Worm (Caenorhabditis elegans) whole organism, early embryonic: ENCODE measurements around the gene tsp-9.

Experiments
- B0310.2 ChIP-seq: sonication (generic microtip); optimal IDR thresholded peaks from 2 replicates; lab custom pipeline; 2016; ENCODE audit warnings: mild to moderate bottlenecking, missing genetic modification characterization, missing compliant biosample characterization
- F13C5.2 ChIP-seq: sonication (generic microtip); optimal IDR thresholded peaks from 2 replicates; lab custom pipeline; 2017; ENCODE audit warnings: mild to moderate bottlenecking, missing genetic modification characterization, inconsistent platforms, missing compliant biosample characterization
- aly-1 ChIP-seq: sonication (generic microtip); optimal IDR thresholded peaks from 2 replicates; lab custom pipeline; 2016; ENCODE audit warnings: missing genetic modification characterization, missing compliant biosample characterization
- ama-1 ChIP-seq: fragments of 150-350 bp; optimal IDR thresholded peaks from 2 replicates; lab custom pipeline; 2014
- ceh-13 ChIP-seq: fragments of 200-800 bp; sonication (Bioruptor generic); optimal IDR thresholded peaks from 2 replicates; lab custom pipeline; 2018; ENCODE audit warnings: mild to moderate bottlenecking, missing genetic modification characterization, missing compliant biosample characterization
- ceh-36 ChIP-seq: sonication (generic microtip); optimal IDR thresholded peaks from 2 replicates; lab custom pipeline; 2016; ENCODE audit warnings: missing genetic modification characterization, inconsistent platforms, missing compliant biosample characterization
- ets-7 ChIP-seq: sonication (generic microtip); optimal IDR thresholded peaks from 2 replicates; lab custom pipeline; 2016; ENCODE audit warnings: missing genotype, missing genetic modification characterization, missing compliant biosample characterization
- flt-1 ChIP-seq: fragments of 200-800 bp; sonication (Bioruptor generic); IDR thresholded peaks from 2 replicates; pipeline ENCODE4 v1.3.6; 2022; ENCODE audit warnings: missing genetic modification characterization, missing compliant biosample characterization
- hmbx-1 ChIP-seq: sonication (generic microtip); optimal IDR thresholded peaks from 2 replicates; lab custom pipeline; 2016; ENCODE audit warnings: mild to moderate bottlenecking, missing genetic modification characterization, missing compliant biosample characterization
- hmg-4 ChIP-seq: fragments of 200-800 bp; sonication (Bioruptor generic); optimal IDR thresholded peaks from 2 replicates; lab custom pipeline; 2018; ENCODE audit warnings: mild to moderate bottlenecking, missing genetic modification characterization, missing compliant biosample characterization
- pes-1 ChIP-seq: fragments of 200-800 bp; sonication (Bioruptor generic); IDR thresholded peaks from 2 replicates; pipeline ENCODE4 v1.3.6; 2022; ENCODE audit warnings: missing genetic modification reagents, missing genetic modification characterization, missing compliant biosample characterization
- scrt-1 ChIP-seq: fragments of 200-800 bp; sonication (Bioruptor generic); IDR thresholded peaks from 2 replicates; pipeline ENCODE4 v1.3.6; 2022; ENCODE audit warnings: missing genetic modification characterization, missing compliant biosample characterization
- sea-1 ChIP-seq: fragments of 200-800 bp; sonication (Bioruptor generic); conservative IDR thresholded peaks from 2 replicates; pipeline ENCODE4 v1.3.6; 2022; ENCODE audit warnings: missing genetic modification characterization, missing compliant biosample characterization
- tbx-11 ChIP-seq: fragments of 200-800 bp; sonication (Bioruptor generic); IDR thresholded peaks from 2 replicates; pipeline ENCODE4 v1.3.6; 2022; ENCODE audit warnings: missing genetic modification characterization, missing compliant biosample characterization
- tbx-37 ChIP-seq: fragments of 200-800 bp; sonication (Bioruptor generic); conservative IDR thresholded peaks from 2 replicates; pipeline ENCODE4 v1.3.6; 2022; ENCODE audit warnings: missing genetic modification reagents, missing genetic modification characterization, missing compliant biosample characterization
- tra-4 ChIP-seq: sonication (generic microtip); optimal IDR thresholded peaks from 2 replicates; lab custom pipeline; 2017; ENCODE audit warnings: missing genetic modification characterization, missing compliant biosample characterization

tsp-9 gene

DNA sequence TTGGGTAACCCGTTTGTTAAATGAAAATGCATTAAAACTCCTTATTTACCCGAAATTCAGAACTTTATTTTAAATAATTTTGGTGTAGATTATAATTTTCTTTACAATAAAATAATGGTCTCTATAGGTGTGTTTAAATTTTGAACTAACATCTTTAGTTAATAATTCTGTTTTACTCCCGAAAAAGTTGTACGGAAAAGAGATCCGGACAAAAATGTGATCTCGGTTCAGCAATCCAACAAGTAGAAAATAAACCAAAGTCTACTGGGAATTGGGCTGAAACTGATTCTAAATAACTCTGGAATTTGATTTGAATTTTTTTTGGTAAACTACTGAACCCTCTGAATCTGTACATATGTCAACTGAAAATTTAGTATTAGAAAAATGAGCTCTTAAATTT lies 49.9 kb downstream of the tsp-9 start:
- TF ChIP-seq aly-1 (tag; lab: Kevin White, UChicago) (no peak), hmg-4 (GFP tag; lab: Kevin White, UChicago) (no peak), ets-7 (no peak), tra-4 (tag; lab: Kevin White, UChicago) (no peak), sea-1 (no peak), ama-1 (lab: Kevin White, UChicago) (no peak), B0310.2 (tag; lab: Kevin White, UChicago) (no peak), tbx-37 (GFP tag; lab: Robert Waterston, UW) (no peak), flt-1 (GFP tag; lab: Robert Waterston, UW) (no peak), hmbx-1 (tag; lab: Kevin White, UChicago) (no peak), pes-1 (no peak), ceh-36 (no peak), scrt-1 (GFP tag; lab: Robert Waterston, UW) (no peak), tbx-11 (GFP tag; lab: Robert Waterston, UW) (no peak), F13C5.2 (tag; lab: Kevin White, UChicago) (no peak), ceh-13 (GFP tag; lab: Kevin White, UChicago) (no peak)
